Worm (Caenorhabditis elegans) whole organism, young adult: ENCODE measurements around the gene F21H12.3.

Experiments used
- B0035.1 ChIP-seq: sonication (generic microtip); optimal IDR thresholded peaks from 2 replicates; lab custom pipeline; 2016; ENCODE audit warnings: missing genetic modification characterization, mild to moderate bottlenecking, missing compliant biosample characterization, missing genotype, missing genetic modification reagents
- D2030.7 ChIP-seq: fragments of 200-800 bp; sonication (Bioruptor generic); IDR thresholded peaks from 2 replicates; pipeline ENCODE4 v1.3.6; 2022; ENCODE audit warnings: missing genetic modification reagents, missing genetic modification characterization, missing compliant biosample characterization
- ets-4 ChIP-seq: fragments of 200-800 bp; sonication (Bioruptor generic); optimal IDR thresholded peaks from 2 replicates; lab custom pipeline; 2018; ENCODE audit warnings: mild to moderate bottlenecking, missing genetic modification characterization, missing compliant biosample characterization
- rpc-1 ChIP-seq, 2 experiments: fragments of 150-350 bp in 1 of 2; sonication (generic microtip) in 1 of 2; optimal IDR thresholded peaks; 2 replicates each; lab custom pipeline; 2014 to 2018; ENCODE audit warnings: missing biosample characterization in 1 of 2, missing genetic modification characterization in 1 of 2, missing genetic modification reagents in 1 of 2, missing genotype in 1 of 2
- snpc-1.3 ChIP-seq: sonication (generic microtip); optimal IDR thresholded peaks from 2 replicates; lab custom pipeline; 2017; ENCODE audit warnings: missing genetic modification characterization, mild to moderate bottlenecking, missing compliant biosample characterization, antibody characterized with exemption, moderate library complexity, missing genotype, missing genetic modification reagents; ENCODE audit not compliant: insufficient read depth
- sptf-2 ChIP-seq: fragments of 200-800 bp; sonication (Bioruptor generic); optimal IDR thresholded peaks from 2 replicates; lab custom pipeline; 2018; ENCODE audit warnings: mild to moderate bottlenecking, missing genetic modification characterization, missing compliant biosample characterization
- tbp1 ChIP-seq: fragments of 200-800 bp; sonication (Bioruptor generic); optimal IDR thresholded peaks from 2 replicates; lab custom pipeline; 2018; ENCODE audit warnings: mild to moderate bottlenecking, missing genetic modification characterization, missing compliant biosample characterization

DNA sequence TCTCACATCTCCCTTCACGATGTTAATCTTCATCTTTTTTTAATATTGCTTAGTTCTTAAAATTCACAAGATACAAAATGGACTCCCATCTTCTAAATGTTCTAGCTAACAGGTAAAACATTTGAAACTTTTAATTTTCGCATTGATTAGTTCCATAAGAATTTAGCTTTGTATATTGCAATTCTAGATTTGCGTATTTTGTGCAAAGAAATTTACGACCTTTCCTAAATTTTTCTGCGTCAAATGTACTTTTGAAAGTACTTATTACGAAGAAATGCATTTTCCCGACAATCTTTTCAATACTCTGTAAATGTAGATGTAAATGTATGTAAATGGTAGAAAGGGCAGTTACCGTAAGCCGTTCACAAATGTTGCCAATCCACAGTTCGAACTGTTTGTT lies 21.3 kb downstream of the F21H12.3 start:
- no peak for TF ChIP-seq snpc-1.3 (tag; lab: Kevin White, UChicago)
- TF ChIP-seq tbp1 (GFP tag; lab: Kevin White, UChicago) = no peak
- no peak for TF ChIP-seq B0035.1 (tag; lab: Kevin White, UChicago)
- no peak for TF ChIP-seq rpc-1 (optimal IDR thresholded peaks at IDR 0.05; lab: Kevin White, UChicago)
- no peak for TF ChIP-seq rpc-1 (tag; optimal IDR thresholded peaks at IDR 0.05; lab: Kevin White, UChicago)
- no peak for TF ChIP-seq D2030.7
- TF ChIP-seq ets-4 (GFP tag; lab: Kevin White, UChicago) = no peak
- no peak for TF ChIP-seq sptf-2 (GFP tag; lab: Kevin White, UChicago)
